Fruit fly (Drosophila melanogaster): ENCODE results near the gene Vps36.

DNA sequence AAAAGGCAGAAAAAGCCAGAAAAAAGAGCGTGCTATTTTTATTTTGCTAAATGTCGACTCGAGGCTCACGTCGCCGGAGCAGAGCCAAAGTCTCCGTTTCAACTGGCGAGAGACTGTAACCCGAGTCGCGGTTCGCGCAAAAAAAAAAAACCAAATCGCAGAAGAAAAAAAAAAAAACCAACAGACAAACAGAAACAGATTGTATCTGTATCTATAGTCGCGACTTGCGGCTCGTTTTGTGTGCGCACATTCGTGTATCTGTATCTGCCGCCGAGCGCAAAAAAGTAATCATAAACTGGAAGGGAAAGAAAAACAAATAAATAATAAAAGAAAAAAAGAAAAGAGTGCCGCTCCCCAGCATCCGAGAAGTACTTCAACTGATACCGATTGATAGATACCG is 17.8 kb downstream of the Vps36 start:
- TF ChIP-seq CG11762 (GFP tag; optimal IDR thresholded peaks at IDR 0.05; ENCODE audit: insufficient read depth) (peak; percentile 73), Lpt (GFP tag; optimal IDR thresholded peaks at IDR 0.05) (peak; percentile 90), achi (GFP tag; optimal IDR thresholded peaks at IDR 0.05) (peak; percentile 72), CG34406 (GFP tag; optimal IDR thresholded peaks at IDR 0.05) (peak; percentile 54), CG7368 (GFP tag; optimal IDR thresholded peaks at IDR 0.05) (peak; percentile 66), Gug (GFP tag; IDR thresholded peaks at IDR 0.05) (peak; percentile 60), dac (GFP tag; optimal IDR thresholded peaks at IDR 0.05) (peak; percentile 37), fkh (GFP tag; optimal IDR thresholded peaks at IDR 0.05) (no peak), fd85E (GFP tag; optimal IDR thresholded peaks at IDR 0.05) (no peak)
